Fruit fly (Drosophila melanogaster): ENCODE data around the gene Adgf-B.

dm6 chr3L:17742531-17742930 is 7.9 kb downstream of the Adgf-B start:
- TF ChIP-seq CG32006 (GFP tag; optimal IDR thresholded peaks at IDR 0.05) (no peak), CG6792 (GFP tag; optimal IDR thresholded peaks at IDR 0.05) (no peak), Hr4 (GFP tag; optimal IDR thresholded peaks at IDR 0.05) (no peak), Met (GFP tag; optimal IDR thresholded peaks at IDR 0.05) (no peak), Sox102F (GFP tag; optimal IDR thresholded peaks at IDR 0.05) (no peak), Gug (GFP tag; IDR thresholded peaks at IDR 0.05) (no peak), salr (GFP tag; optimal IDR thresholded peaks at IDR 0.05) (no peak), CG10669 (GFP tag; optimal IDR thresholded peaks at IDR 0.05) (no peak), Sox15 (GFP tag; optimal IDR thresholded peaks at IDR 0.05) (no peak), pdm3 (GFP tag; optimal IDR thresholded peaks at IDR 0.05) (no peak)

All from whole organism, prepupa.